Fruit fly (Drosophila melanogaster): ENCODE measurements around the gene CASK.

Gene CASK

dm6 chr3R:21843665-21844064, 21.2 kb upstream of the CASK start, which contains the start of gene Gr93b:
TSS of gene Gr93b (minus strand) at chr3R:21843765.
- TF ChIP-seq Gug (GFP tag; IDR thresholded peaks at IDR 0.05) (no peak), Hr38 (GFP tag; optimal IDR thresholded peaks at IDR 0.05) (no peak), CG34406 (GFP tag; optimal IDR thresholded peaks at IDR 0.05) (no peak), spab (GFP tag; optimal IDR thresholded peaks at IDR 0.05) (no peak), achi (GFP tag; optimal IDR thresholded peaks at IDR 0.05) (no peak), eg (GFP tag; IDR thresholded peaks at IDR 0.05) (no peak)

- TF ChIP-seq CG10631 (GFP tag; optimal IDR thresholded peaks at IDR 0.05) (peak; percentile 10), Smox (GFP tag; optimal IDR thresholded peaks at IDR 0.05) (peak; percentile 13), CG10669 (GFP tag; optimal IDR thresholded peaks at IDR 0.05) (peak; percentile 42), CG3919 (GFP tag; optimal IDR thresholded peaks at IDR 0.05) (peak; percentile 14), Sox14 (GFP tag; optimal IDR thresholded peaks at IDR 0.05) (peak; percentile 1), fd85E (GFP tag; optimal IDR thresholded peaks at IDR 0.05) (no peak), eg (GFP tag; IDR thresholded peaks at IDR 0.05) (no peak), CG9139 (GFP tag; optimal IDR thresholded peaks at IDR 0.05) (peak; percentile 3), topi (GFP tag; optimal IDR thresholded peaks at IDR 0.05) (peak; percentile 32), CG34406 (GFP tag; optimal IDR thresholded peaks at IDR 0.05) (no peak), CG6163 (GFP tag; IDR thresholded peaks at IDR 0.05) (peak; percentile 17; the same call in 1 of the 3 replicates), CG6808 (GFP tag; optimal IDR thresholded peaks at IDR 0.05) (peak; percentile 44), CG6792 (GFP tag; optimal IDR thresholded peaks at IDR 0.05) (peak; percentile 30), achi (GFP tag; optimal IDR thresholded peaks at IDR 0.05) (peak; percentile 1), fkh (GFP tag; optimal IDR thresholded peaks at IDR 0.05) (no peak), lz (GFP tag; optimal IDR thresholded peaks at IDR 0.05) (peak; percentile 6), Gug (GFP tag; IDR thresholded peaks at IDR 0.05) (no peak), Met (GFP tag; optimal IDR thresholded peaks at IDR 0.05) (peak; percentile 32), OdsH (GFP tag; optimal IDR thresholded peaks at IDR 0.05) (no peak), ss (GFP tag; optimal IDR thresholded peaks at IDR 0.05) (peak; percentile 28), acj6 (GFP tag; optimal IDR thresholded peaks at IDR 0.05) (peak; percentile 42), spab (GFP tag; optimal IDR thresholded peaks at IDR 0.05) (peak; percentile 0), CG11294 (GFP tag; IDR thresholded peaks at IDR 0.05) (no peak), CG16779 (tag; optimal IDR thresholded peaks at IDR 0.05) (no peak), Eip75B (GFP tag; optimal IDR thresholded peaks at IDR 0.05) (peak; percentile 32), Eip78C (GFP tag) (peak; percentile 70), cyc (GFP tag; optimal IDR thresholded peaks at IDR 0.05) (peak; percentile 33), esn (GFP tag; optimal IDR thresholded peaks at IDR 0.05) (peak; percentile 44), svp (GFP tag) (peak; percentile 71), CG15336 (GFP tag; IDR thresholded peaks at IDR 0.05) (no peak), Hr39 (GFP tag; optimal IDR thresholded peaks at IDR 0.05) (peak; percentile 19), CG31627 (GFP tag; optimal IDR thresholded peaks at IDR 0.05) (peak; percentile 31), CG11762 (GFP tag; optimal IDR thresholded peaks at IDR 0.05; ENCODE audit: insufficient read depth) (peak; percentile 4)
These were observed 19.3 kb upstream of the CASK start for dm6 chr3R:21841474-21842376.

dm6 chr3R:21840432-21840831, 18.0 kb upstream of the CASK start:
- TF ChIP-seq vri (GFP tag; optimal IDR thresholded peaks at IDR 0.05) (peak; percentile 49), Eip78C (GFP tag) (peak; percentile 17), esn (GFP tag; optimal IDR thresholded peaks at IDR 0.05) (no peak), net (GFP tag; optimal IDR thresholded peaks at IDR 0.05) (no peak)

All from whole organism, prepupa.